Fruit fly (Drosophila melanogaster): ENCODE results near the gene CG10920.

CG10920 gene

DNA sequence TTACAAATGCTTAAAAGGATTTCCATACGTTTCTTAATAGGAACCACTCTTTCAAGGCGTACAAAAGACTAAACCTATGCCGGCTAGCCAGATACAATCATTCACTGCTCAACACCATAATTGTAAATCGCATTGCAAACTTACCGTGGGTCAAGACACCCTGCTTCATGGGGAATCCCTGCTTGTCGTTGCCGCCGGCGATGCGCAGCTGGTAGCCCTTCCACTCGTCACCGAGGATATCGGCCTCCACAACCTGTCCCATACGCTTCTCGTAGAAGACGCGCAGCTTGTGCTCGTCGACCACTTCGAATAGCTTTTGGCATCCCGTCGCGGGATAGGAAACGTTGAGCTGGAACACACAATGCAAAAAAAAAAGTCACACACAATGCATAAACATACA is 46.6 kb upstream of the CG10920 start:
- no peak for TF ChIP-seq Myc (optimal IDR thresholded peaks at IDR 0.05)
- TF ChIP-seq Rel (GFP tag; optimal IDR thresholded peaks at IDR 0.05): no peak
- TF ChIP-seq Rel (tag; optimal IDR thresholded peaks at IDR 0.05): peak; percentile 88

DNA sequence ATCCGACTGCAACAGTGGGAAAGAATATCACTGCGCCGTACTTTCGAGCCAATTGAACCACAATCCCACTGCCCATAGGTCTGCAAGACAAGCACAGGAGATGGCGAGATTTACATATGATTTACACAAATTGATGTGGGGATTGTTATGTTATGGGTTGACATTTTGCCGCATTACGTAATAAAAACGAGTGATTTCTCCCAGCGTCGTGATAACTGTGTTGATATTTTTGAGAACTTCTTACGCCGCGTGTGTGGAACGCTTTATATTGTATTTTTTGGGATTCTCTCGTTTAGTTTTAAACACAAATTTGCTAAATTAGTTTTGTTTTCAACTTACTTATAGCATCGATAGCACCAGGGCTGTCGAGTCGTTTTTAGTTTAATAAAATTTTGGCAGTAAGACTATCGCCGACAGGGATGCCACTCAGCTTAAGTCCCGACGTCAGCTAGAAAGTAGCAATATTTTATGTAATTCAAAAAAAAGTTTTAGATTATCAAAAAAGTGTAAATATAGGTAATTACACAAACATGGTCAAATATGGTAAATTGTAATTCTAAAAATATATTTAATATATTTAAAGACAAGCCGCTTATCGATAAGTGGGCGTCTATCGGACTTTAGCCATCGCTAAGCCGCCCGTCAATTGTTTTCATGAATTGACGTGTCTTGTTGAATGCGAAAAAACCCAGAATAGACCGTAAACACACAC is 39.5 kb upstream of the CG10920 start, which contains the start of the genes CG45089, ND-MNLL and p115:
Gene CG45089 (minus strand): TSS at position 388 of the 712 bp plus-strand sequence.
Gene ND-MNLL (minus strand): TSS at position 388 of the 712 bp plus-strand sequence.
Gene p115 (plus strand): TSS at position 621 of the 712 bp plus-strand sequence.
- TF ChIP-seq Hr83 (GFP tag; optimal IDR thresholded peaks at IDR 0.05; ENCODE audit: poor library complexity, severe bottlenecking) (peak; percentile 31), Hnf4 (GFP tag; optimal IDR thresholded peaks at IDR 0.05) (peak; percentile 79), pan (optimal IDR thresholded peaks at IDR 0.05) (no peak), CG9705 (GFP tag; optimal IDR thresholded peaks at IDR 0.05) (peak; percentile 50), CG32264 (GFP tag; optimal IDR thresholded peaks at IDR 0.05) (no peak), usp (GFP tag; optimal IDR thresholded peaks at IDR 0.05) (no peak), Rel (GFP tag; optimal IDR thresholded peaks at IDR 0.05) (no peak), Rel (tag; optimal IDR thresholded peaks at IDR 0.05) (peak; percentile 21), Dfd (GFP tag; optimal IDR thresholded peaks at IDR 0.05) (no peak), Sp1 (GFP tag; optimal IDR thresholded peaks at IDR 0.05) (peak; percentile 59), woc (GFP tag; optimal IDR thresholded peaks at IDR 0.05) (peak; percentile 61), Mio (GFP tag; optimal IDR thresholded peaks at IDR 0.05) (no peak), dl (GFP tag; optimal IDR thresholded peaks at IDR 0.05; ENCODE audit: insufficient read depth in 1 of 2, partially characterized antibody in 2 of 2) (no peak), foxo (GFP tag; optimal IDR thresholded peaks at IDR 0.05) (peak in 1 of 2 experiments; percentile 79), rgr (GFP tag; optimal IDR thresholded peaks at IDR 0.05) (peak; percentile 70), tai (GFP tag; optimal IDR thresholded peaks at IDR 0.05) (no peak), Vsx2 (GFP tag; optimal IDR thresholded peaks at IDR 0.05; ENCODE audit: partially characterized antibody) (no peak), GATAd (GFP tag; optimal IDR thresholded peaks at IDR 0.05) (peak; percentile 37), brk (GFP tag; optimal IDR thresholded peaks at IDR 0.05) (no peak), lola (GFP tag; optimal IDR thresholded peaks at IDR 0.05) (no peak), dsf (GFP tag; optimal IDR thresholded peaks at IDR 0.05; ENCODE audit: borderline replicate concordance) (peak; percentile 32), HLH106 (tag; optimal IDR thresholded peaks at IDR 0.05) (peak; percentile 78), ey (GFP tag; optimal IDR thresholded peaks at IDR 0.05) (peak; percentile 30), CrebA (GFP tag; optimal IDR thresholded peaks at IDR 0.05; ENCODE audit: borderline replicate concordance) (no peak), sage (GFP tag; optimal IDR thresholded peaks at IDR 0.05) (peak; percentile 54), sv (GFP tag; optimal IDR thresholded peaks at IDR 0.05) (peak; percentile 44), dmrt93B (GFP tag; optimal IDR thresholded peaks at IDR 0.05) (peak; percentile 9), N (GFP tag; optimal IDR thresholded peaks at IDR 0.05) (no peak), h (GFP tag; optimal IDR thresholded peaks at IDR 0.05) (peak; percentile 69), jim (GFP tag; optimal IDR thresholded peaks at IDR 0.05) (no peak), Hr78 (GFP tag; optimal IDR thresholded peaks at IDR 0.05) (no peak), Jra (GFP tag; optimal IDR thresholded peaks at IDR 0.05) (peak; percentile 33), psq (GFP tag; optimal IDR thresholded peaks at IDR 0.05) (peak; percentile 55), OdsH (GFP tag; optimal IDR thresholded peaks at IDR 0.05) (peak; percentile 50), br (GFP tag; optimal IDR thresholded peaks at IDR 0.05) (peak; percentile 40), Abd-B (GFP tag; optimal IDR thresholded peaks at IDR 0.05) (no peak), fru (GFP tag; optimal IDR thresholded peaks at IDR 0.05) (peak; percentile 59), Dif (GFP tag; optimal IDR thresholded peaks at IDR 0.05; ENCODE audit: partially characterized antibody) (no peak), Myc (optimal IDR thresholded peaks at IDR 0.05) (peak; percentile 68)

DNA sequence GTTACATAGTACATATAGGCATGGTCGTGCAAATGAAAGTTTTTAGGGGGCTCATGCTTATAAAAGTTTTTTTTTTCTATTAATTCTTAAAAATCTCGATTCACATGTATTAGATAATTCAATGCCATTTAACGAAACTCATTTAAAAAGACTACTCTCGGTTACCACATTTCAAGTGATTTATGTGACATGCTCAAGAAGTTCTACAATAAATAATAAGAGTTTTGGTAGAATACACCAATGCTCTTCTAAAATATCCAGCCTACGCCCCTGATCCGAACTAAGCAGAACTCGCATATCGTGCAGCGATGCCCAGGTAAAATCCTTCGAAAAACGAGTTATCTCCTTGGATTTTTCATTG is 38.5 kb upstream of the CG10920 start:
- TF ChIP-seq Jra (GFP tag; optimal IDR thresholded peaks at IDR 0.05) (no peak), br (GFP tag; optimal IDR thresholded peaks at IDR 0.05) (peak; percentile 39), dmrt93B (GFP tag; optimal IDR thresholded peaks at IDR 0.05) (peak; percentile 17), foxo (GFP tag; optimal IDR thresholded peaks at IDR 0.05) (peak in 1 of 2 experiments; percentile 71), HLH106 (tag; optimal IDR thresholded peaks at IDR 0.05) (peak; percentile 58), Sp1 (GFP tag; optimal IDR thresholded peaks at IDR 0.05) (peak; percentile 62), ey (GFP tag; optimal IDR thresholded peaks at IDR 0.05) (peak; percentile 63), Hnf4 (GFP tag; optimal IDR thresholded peaks at IDR 0.05) (peak; percentile 38), lola (GFP tag; optimal IDR thresholded peaks at IDR 0.05) (no peak), pan (optimal IDR thresholded peaks at IDR 0.05) (no peak), sv (GFP tag; optimal IDR thresholded peaks at IDR 0.05) (no peak), OdsH (GFP tag; optimal IDR thresholded peaks at IDR 0.05) (peak; percentile 52), Vsx2 (GFP tag; optimal IDR thresholded peaks at IDR 0.05; ENCODE audit: partially characterized antibody) (no peak), h (GFP tag; optimal IDR thresholded peaks at IDR 0.05) (peak; percentile 59), N (GFP tag; optimal IDR thresholded peaks at IDR 0.05) (no peak), rgr (GFP tag; optimal IDR thresholded peaks at IDR 0.05) (peak; percentile 62), psq (GFP tag; optimal IDR thresholded peaks at IDR 0.05) (peak; percentile 12), fru (GFP tag; optimal IDR thresholded peaks at IDR 0.05) (peak; percentile 68)
